Fruit fly (Drosophila melanogaster) whole organism, embryonic: ENCODE data around the gene GAPsec.

ENCODE experiments used
- B-H2 ChIP-seq: fragments of 200-800 bp; sonication (Bioruptor generic); optimal IDR thresholded peaks from 2 replicates; lab custom pipeline; 2018; ENCODE audit warnings: missing biosample characterization, mild to moderate bottlenecking, missing genetic modification characterization
- Bteb2 ChIP-seq: fragments of 200-800 bp; sonication (Bioruptor generic); optimal IDR thresholded peaks from 2 replicates; lab custom pipeline; 2016; ENCODE audit warnings: missing biosample characterization, missing genetic modification characterization
- CG9932 ChIP-seq: fragments of 200-800 bp; sonication (Bioruptor generic); IDR thresholded peaks from 2 replicates; pipeline ENCODE4 v1.3.6; 2022; ENCODE audit warnings: missing biosample characterization, missing genetic modification characterization
- Spps ChIP-seq: fragments of 200-800 bp; sonication (Bioruptor generic); optimal IDR thresholded peaks from 2 replicates; lab custom pipeline; 2018; ENCODE audit warnings: missing biosample characterization, mild to moderate bottlenecking, missing genetic modification characterization
- tup ChIP-seq: fragments of 200-800 bp; sonication (Bioruptor generic); optimal IDR thresholded peaks from 2 replicates; lab custom pipeline; 2016; ENCODE audit warnings: missing biosample characterization, mild to moderate bottlenecking, missing genetic modification characterization, moderate library complexity

- TF ChIP-seq Spps (no peak), B-H2 (GFP tag; lab: Kevin White, UChicago) (no peak), tup (GFP tag; lab: Kevin White, UChicago) (no peak), Bteb2 (no peak), CG9932 (GFP tag; lab: Robert Waterston, UW) (no peak)
Observed at dm6 chr3L:8607449-8607848, 16.3 kb downstream of the GAPsec start.
